Worm (Caenorhabditis elegans): Measurements from ENCODE around the gene flr-4.

ce11 chrX:15040552-15041080, 48.6 kb upstream of the flr-4 start, which contains the start of gene C18B12.4:
- TF ChIP-seq drap-1 (GFP tag; optimal IDR thresholded peaks at IDR 0.05), result peak; percentile 74
- peak; percentile 19 for TF ChIP-seq M03D4.4 (tag; optimal IDR thresholded peaks at IDR 0.05)
- TF ChIP-seq ztf-11 (tag; optimal IDR thresholded peaks at IDR 0.05), result no peak
- no peak for TF ChIP-seq snpc-4 (tag; optimal IDR thresholded peaks at IDR 0.05)
- no peak for TF ChIP-seq sem-2 (GFP tag; optimal IDR thresholded peaks at IDR 0.05)
- peak; percentile 55 for TF ChIP-seq nhr-2 (tag; optimal IDR thresholded peaks at IDR 0.05)
- no peak for TF ChIP-seq blmp-1 (tag; optimal IDR thresholded peaks at IDR 0.05)
- peak; percentile 92 for TF ChIP-seq unc-39 (tag; optimal IDR thresholded peaks at IDR 0.05)
- TF ChIP-seq lin-13 (tag; optimal IDR thresholded peaks at IDR 0.05), result peak; percentile 89
- TF ChIP-seq elt-3 (tag; optimal IDR thresholded peaks at IDR 0.05), result peak; percentile 20
- peak; percentile 78 for TF ChIP-seq mep-1 (tag; optimal IDR thresholded peaks at IDR 0.05)

All from whole organism, mixed stage, embryonic.